Fruit fly (Drosophila melanogaster) ovary, adult (tissue): ENCODE results near the gene CG31730.

ENCODE experiments used
- CG17801 ChIP-seq: fragments of 200-800 bp; optimal IDR thresholded peaks from 2 replicates; lab custom pipeline; 2019; ENCODE audit warnings: missing biosample characterization, mild to moderate bottlenecking, missing genetic modification characterization, moderate library complexity; ENCODE audit not compliant: partially characterized antibody

CG31730 gene

DNA sequence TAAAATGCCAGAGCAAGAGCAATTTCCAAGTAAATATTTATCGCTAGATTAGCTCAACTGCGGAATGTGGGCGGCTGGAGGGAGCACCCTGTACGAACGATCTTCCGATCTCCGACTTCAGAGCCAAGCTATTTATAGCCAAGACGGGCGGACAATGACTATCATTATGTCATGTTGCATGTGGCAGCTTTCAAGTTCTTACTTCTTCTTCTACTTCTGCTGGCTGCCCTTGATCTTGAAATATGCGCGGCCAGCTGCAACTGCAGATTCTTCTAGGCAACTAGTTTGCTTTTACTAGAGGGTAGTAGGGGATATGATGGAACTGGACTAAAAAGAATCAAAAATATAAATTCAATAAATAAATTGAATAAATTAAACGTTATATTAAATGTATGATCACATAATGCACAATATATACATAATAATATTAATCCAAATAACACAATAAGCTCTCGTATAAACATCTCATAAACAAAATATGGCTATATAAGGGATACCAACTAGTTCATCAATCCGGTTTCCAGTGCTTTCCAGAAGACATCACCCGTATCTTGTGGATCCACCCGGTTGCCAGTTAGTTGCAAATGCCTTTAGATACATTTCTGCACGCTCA is 8.6 kb upstream of the CG31730 start:
- no peak for TF ChIP-seq CG17801 (GFP tag; lab: Kevin White, UChicago)

DNA sequence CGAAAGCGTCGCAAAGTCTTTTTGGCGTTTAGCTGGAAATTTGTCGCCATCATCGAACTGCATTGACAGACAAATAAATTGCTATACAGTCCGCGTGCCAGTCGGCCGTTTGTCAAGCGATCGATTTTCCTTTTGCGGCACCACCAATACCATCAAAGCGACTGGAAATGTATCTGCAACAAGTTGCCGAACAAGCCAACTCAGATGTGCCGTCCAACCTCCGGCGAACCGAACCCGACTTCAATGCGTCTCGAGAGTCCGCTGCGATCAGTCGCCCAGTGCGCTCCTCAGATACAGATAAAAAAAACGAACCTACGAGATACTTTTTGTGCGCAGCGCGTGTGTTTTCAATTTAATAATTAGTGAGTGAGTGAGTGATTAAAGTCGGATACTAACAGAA is 7.1 kb upstream of the CG31730 start:
- TF ChIP-seq CG17801 (GFP tag; lab: Kevin White, UChicago): no peak

DNA sequence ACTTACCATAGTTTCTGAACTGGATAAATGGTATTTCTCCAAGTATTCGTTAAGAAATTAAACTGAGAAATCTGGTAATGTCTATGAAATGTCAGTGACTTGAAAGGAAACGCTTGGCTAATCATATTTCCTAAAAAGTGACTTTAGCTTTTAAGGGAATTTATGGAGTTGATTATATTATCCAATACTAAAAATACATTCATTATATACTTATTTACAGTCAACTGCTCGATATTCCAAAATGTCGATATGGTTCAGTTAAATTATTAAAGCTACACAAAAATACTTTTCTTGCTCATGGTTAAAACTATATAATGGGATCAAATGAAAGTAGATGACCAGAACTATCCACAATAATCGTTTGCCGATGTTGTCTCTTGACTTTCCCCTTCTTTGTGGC is 6.2 kb upstream of the CG31730 start, which contains the start of gene CG31848:
CG31848 (minus strand) TSS at position 101 of the 400 bp plus-strand sequence.
- no peak for TF ChIP-seq CG17801 (GFP tag; lab: Kevin White, UChicago)

DNA sequence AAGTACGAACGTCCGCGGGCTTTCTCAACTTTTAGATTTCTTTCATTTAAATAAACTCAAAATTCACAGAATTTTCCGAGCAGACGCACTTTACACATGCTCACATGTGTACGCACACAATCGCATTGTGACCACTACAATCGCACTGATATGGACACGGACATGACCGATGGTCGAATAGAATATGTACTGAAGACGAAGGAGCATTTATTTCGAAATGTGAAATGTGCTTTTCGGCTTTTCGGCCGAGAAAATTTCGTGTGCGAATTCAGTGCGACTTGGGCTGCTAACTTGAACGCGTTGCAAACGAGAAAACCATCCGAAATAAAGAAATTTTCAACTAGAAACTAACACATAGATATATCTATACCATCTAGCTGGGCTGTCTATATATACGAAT is 1.2 kb upstream of the CG31730 start, which contains the start of gene CG44085:
CG44085 (plus strand) TSS at position 269 of the 400 bp plus-strand sequence.
- no peak for TF ChIP-seq CG17801 (GFP tag; lab: Kevin White, UChicago)

DNA sequence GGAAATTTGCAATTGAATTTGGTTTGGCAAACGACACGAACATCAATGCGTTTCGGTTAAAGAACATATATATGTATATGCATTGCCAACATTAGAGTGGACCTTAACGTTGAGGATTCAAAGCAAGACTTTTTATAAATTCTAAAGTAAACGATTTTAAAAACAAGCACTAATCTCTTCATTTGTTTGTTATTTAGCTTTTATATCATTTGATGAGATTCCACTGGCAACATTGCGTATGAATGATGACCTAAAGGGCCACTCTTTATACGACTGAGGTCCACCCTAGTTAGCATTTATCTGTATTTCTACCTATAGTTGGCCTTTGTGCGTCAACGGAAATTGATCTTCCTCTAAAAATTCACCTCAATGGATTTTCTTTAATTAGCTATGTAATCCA is 841 bp downstream of the CG31730 start:
- TF ChIP-seq CG17801 (GFP tag; lab: Kevin White, UChicago): no peak

DNA sequence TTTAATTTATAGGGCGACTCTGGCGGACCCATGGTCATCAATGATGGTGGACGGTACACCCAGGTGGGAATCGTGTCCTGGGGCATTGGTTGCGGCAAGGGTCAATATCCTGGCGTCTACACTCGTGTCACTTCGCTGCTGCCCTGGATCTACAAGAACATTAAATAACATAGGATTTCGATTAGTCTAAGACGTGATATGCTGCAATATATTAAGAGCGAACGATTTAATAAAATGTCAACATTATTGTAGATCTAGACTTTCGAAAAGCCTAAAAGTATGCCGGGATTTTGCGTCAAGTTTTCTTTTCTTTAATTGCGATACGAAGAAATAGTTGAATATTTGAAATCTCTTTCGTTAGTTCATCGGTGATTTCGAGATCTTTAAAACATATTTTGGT is 2.4 kb downstream of the CG31730 start, which contains the start of gene Naa20B:
Naa20B (plus strand) TSS at position 301 of the 400 bp plus-strand sequence.
- TF ChIP-seq CG17801 (GFP tag; lab: Kevin White, UChicago): no peak

DNA sequence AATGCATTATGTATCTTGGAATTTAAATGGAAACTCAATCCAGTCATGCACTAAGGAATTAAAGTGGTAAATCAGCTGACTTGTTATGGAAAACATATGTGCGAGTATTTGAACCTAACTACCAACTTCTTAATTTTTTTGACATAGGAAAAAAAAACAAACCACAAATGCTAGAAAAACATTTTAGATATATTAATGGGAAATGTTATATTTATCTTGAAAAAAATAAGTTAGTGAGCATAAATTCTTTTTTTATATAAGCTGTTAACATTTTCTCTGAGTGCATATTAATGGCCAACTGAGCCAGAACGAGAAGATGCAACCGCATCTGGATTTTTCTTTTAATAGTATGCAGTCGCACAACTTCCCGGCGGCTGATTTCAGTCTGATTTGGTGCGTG is 8.4 kb downstream of the CG31730 start:
- no peak for TF ChIP-seq CG17801 (GFP tag; lab: Kevin White, UChicago)

DNA sequence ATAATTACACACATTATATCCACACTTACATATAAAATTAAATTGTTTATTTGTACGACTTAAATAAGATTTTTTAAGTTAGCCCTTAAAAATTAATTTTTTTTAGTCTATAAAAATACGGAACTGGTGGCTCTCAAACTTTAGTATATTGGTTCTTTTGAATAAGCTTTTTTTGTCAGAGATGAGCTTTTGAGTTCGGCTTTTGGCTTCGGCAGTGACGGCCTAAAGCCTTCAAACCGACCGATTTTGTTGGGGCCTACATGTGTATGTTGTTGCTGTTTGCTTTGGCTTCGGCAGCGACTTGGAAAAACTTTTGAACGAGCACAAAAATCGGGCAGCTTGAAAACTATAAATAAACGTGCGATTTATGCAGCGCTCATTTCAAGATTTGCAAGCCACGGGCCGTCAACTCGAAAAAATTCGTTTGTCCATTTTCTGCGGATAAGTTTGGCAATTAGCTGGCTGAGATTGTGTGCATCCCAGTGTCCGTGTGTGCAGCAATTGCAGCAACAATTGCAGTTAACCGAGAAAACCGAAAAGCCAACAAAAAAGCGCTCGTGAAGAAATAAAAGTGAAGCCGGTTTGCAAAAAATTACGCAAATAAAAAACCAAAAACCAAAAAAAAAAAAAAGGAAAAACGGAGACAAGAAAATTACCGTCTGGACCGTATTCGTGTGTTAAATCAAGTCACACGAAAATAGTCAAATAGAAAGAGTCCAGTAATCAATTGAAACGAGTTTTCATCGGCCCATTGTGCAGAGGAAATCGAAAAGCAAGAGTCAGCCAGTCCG is 13.5 kb downstream of the CG31730 start, which contains the start of gene CG16820:
CG16820 (plus strand) TSS at position 378 of the 791 bp plus-strand sequence.
- no peak for TF ChIP-seq CG17801 (GFP tag; lab: Kevin White, UChicago)

DNA sequence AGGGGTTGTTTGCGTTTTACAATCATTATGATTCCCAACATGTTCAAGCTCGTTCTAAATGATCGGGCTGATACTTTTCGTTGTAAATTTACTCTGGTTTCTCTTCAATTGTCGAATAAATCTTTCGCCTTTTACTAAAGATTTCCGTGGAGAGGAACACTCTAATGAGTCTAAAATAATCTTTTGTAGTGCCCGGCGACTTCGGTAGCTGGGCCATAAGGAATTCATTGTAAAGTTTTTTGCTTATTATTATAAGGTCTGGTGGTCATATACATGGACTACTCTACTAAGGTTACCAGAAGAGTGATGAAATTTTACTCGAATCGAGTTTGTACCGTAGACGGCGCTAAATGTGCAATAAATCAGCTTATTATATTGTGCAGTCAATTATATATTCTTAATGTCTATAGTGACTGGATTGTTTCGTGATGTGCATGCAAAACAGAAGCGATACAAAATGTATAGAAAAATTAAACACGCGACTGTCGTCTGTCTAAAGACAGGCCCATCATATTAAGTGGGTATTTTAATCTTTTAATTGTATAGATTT is 14.7 kb downstream of the CG31730 start:
- TF ChIP-seq CG17801 (GFP tag; lab: Kevin White, UChicago): no peak

DNA sequence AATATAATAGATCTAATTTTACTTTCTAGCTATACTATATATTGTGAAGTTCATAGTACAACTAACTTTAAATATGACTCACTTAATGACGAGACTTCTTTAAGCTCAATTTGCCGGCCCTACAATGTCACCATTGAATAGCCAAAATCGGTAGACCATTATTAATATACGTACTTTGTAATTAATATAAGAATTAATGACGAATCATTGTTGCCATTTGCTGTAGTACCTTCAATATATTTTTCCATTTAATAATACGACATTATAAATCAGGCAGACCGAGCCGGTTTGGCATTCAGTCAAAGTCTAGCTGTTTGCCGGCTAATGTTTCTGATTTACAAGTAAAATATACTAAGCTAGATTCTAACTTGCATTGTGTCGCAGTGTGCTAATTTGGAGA is 19.9 kb downstream of the CG31730 start, which contains the start of gene Jhbp13:
Jhbp13 (plus strand) TSS at position 301 of the 400 bp plus-strand sequence.
- no peak for TF ChIP-seq CG17801 (GFP tag; lab: Kevin White, UChicago)

DNA sequence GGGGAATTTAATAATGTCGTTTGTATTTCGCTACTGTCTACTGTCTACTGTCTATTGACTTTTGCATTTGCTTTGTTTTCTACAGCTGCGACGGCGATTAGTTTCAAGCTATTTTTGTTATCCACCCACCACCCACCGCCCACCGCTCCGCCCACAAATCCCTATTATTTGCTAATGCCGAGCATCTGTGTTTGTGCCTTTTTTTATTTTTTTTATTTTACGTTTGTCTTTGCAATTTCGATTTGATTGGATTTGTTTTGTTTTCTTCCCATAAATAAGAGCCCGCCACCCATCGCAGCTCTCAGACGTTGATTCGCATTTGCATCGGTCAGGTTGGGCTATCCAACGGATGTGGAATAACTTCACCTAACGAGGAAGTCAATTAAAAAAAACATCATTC is 23.3 kb downstream of the CG31730 start, which contains the start of gene Jhbp14:
Jhbp14 (plus strand) TSS at position 301 of the 400 bp plus-strand sequence.
- no peak for TF ChIP-seq CG17801 (GFP tag; lab: Kevin White, UChicago)

DNA sequence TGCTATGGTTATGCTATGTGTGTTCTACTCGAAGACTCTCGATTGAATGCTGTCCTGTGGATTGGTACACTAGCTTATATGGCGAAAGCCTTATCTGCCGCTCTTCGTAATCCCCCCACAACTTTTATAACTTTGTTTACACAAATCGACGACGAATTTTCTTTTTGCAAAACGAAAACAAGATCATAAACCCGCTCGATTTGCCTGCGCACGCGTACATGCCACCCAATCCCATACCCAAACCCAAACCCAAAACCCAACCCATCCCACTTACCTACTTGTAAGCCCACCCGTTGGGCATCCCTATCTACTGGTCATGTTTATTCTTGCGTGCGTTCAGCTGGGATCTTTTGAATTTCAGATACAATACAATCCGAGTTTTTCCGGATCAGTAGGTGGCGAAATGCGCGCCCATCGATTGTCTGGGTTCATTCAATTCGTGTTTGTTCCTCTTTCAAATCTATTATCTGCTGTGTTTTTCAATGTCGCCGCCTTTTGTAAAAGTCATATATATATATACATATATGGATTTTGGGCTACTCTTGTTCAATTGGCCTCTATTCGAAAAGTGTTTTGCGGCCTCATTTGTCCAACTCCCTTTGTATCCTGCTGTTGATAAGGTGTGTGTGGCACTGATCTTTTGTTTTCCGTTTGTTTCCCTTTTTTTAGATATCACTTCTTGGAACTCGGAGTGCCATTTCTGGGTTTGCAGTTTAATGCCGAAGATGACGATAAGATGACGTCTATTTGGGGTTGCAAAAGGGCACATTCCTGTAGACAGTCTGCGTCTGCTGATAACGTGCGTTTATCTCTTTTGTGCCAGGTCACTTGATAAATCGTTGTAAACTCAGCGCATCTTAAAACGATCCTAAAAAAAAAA is 24.7 kb downstream of the CG31730 start, which contains the start of gene Mabi:
Mabi (minus strand) TSS at position 51 of the 880 bp plus-strand sequence.
- no peak for TF ChIP-seq CG17801 (GFP tag; lab: Kevin White, UChicago)

DNA sequence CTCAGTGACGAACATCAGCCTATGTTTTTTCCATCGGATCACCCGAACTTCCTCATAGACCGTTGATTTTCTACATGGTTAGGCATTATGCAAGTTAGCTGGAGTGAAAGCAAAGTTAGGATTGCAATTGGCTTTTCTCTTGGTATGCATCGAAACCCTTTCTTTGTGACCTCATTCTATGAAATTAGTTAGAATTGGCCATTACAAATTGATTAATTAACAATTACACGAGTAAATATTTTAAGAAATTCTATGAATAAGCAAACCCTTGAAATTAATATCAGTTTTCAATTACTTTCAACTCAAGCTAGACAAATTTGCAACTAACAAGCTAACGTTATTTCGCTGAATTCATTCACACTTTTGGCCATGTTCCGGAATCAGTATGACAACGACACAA is 27.8 kb downstream of the CG31730 start, which contains the start of gene Prosalpha6T:
Prosalpha6T (plus strand) TSS at position 301 of the 400 bp plus-strand sequence.
- no peak for TF ChIP-seq CG17801 (GFP tag; lab: Kevin White, UChicago)

DNA sequence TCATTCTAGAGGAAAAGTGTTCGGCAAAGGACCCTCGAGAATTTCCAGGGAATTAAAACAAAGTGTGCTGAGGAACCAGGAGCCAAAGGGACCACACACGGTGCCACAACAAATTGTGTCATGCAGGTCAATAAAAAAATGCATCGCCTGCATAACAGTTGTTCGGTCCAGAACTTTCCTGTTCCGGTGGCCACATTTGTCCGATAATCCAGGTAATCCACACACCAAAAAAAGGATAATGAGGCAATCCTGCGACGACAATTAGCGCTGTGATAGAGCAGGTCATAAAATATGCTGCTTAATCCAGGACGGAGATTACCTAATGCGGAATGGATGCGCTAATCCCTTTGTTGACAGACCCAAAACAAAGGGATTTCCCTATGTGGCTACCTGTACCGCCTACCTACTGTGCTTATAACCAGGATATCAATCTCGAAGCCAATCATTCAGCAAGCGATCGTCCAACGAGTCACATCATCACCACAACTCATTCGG is 30.1 kb downstream of the CG31730 start, which contains the start of gene CG16815:
CG16815 (plus strand) TSS at position 445 of the 495 bp plus-strand sequence.
- no peak for TF ChIP-seq CG17801 (GFP tag; lab: Kevin White, UChicago)
